Fruit fly (Drosophila melanogaster) whole organism, embryonic: ENCODE data around the gene CG13117.

ENCODE experiments used
- Asciz ChIP-seq: fragments of 200-800 bp; sonication (Bioruptor generic); optimal IDR thresholded peaks from 2 replicates; lab custom pipeline; 2017; ENCODE audit warnings: missing biosample characterization, mild to moderate bottlenecking, missing genetic modification characterization, missing genetic modification reagents
- Atf-2 ChIP-seq: fragments of 200-800 bp; sonication (Bioruptor generic); optimal IDR thresholded peaks from 2 replicates; lab custom pipeline; 2016; ENCODE audit warnings: missing biosample characterization, missing genetic modification characterization
- B-H1 ChIP-seq: fragments of 200-800 bp; sonication (Bioruptor generic); IDR thresholded peaks from 3 replicates; pipeline ENCODE4 v1.3.6; 2022; ENCODE audit warnings: missing biosample characterization, missing genetic modification characterization
- CG1024 ChIP-seq: fragments of 200-800 bp; sonication (Bioruptor generic); IDR thresholded peaks from 2 replicates; pipeline ENCODE4 v1.3.6; 2022; ENCODE audit warnings: missing biosample characterization, missing genetic modification characterization
- CG11085 ChIP-seq: fragments of 200-800 bp; sonication (Bioruptor generic); IDR thresholded peaks from 2 replicates; pipeline ENCODE4 v1.3.6; 2022; ENCODE audit warnings: missing biosample characterization, missing genetic modification characterization
- CG11247 ChIP-seq: fragments of 200-800 bp; sonication (Bioruptor generic); IDR thresholded peaks from 2 replicates; pipeline ENCODE4 v1.3.6; 2022; ENCODE audit warnings: missing biosample characterization, missing genetic modification characterization
- CG11504 ChIP-seq: fragments of 200-800 bp; sonication (Bioruptor generic); optimal IDR thresholded peaks from 3 replicates; lab custom pipeline; 2019; ENCODE audit warnings: missing biosample characterization, mild to moderate bottlenecking, missing genetic modification characterization, moderate library complexity
- CG11723 ChIP-seq: fragments of 200-800 bp; sonication (Bioruptor generic); optimal IDR thresholded peaks from 2 replicates; lab custom pipeline; 2017; ENCODE audit warnings: missing biosample characterization, mild to moderate bottlenecking, missing genetic modification characterization
- CG12299 ChIP-seq: fragments of 200-800 bp; sonication (Bioruptor generic); optimal IDR thresholded peaks from 2 replicates; lab custom pipeline; 2018; ENCODE audit warnings: missing biosample characterization, mild to moderate bottlenecking, missing genetic modification characterization
- CG12659 ChIP-seq: fragments of 200-800 bp; sonication (Bioruptor generic); optimal IDR thresholded peaks from 3 replicates; lab custom pipeline; 2017; ENCODE audit warnings: mild to moderate bottlenecking, missing biosample characterization, missing genetic modification reagents, missing genetic modification characterization
- CG13123 ChIP-seq: fragments of 200-800 bp; sonication (Bioruptor generic); optimal IDR thresholded peaks from 2 replicates; lab custom pipeline; 2016; ENCODE audit warnings: missing biosample characterization, missing genetic modification characterization
- CG13424 ChIP-seq: fragments of 200-800 bp; sonication (Bioruptor generic); optimal IDR thresholded peaks from 2 replicates; lab custom pipeline; 2019; ENCODE audit warnings: missing biosample characterization, mild to moderate bottlenecking, missing genetic modification characterization, moderate library complexity
- CG17802 ChIP-seq: fragments of 200-800 bp; sonication (Bioruptor generic); optimal IDR thresholded peaks from 2 replicates; lab custom pipeline; 2018; ENCODE audit warnings: missing biosample characterization, mild to moderate bottlenecking, missing genetic modification characterization, moderate library complexity
- CG1792 ChIP-seq: fragments of 200-800 bp; sonication (Bioruptor generic); optimal IDR thresholded peaks from 2 replicates; lab custom pipeline; 2016; ENCODE audit warnings: missing biosample characterization, missing genetic modification characterization
- CG18476 ChIP-seq: fragments of 200-800 bp; sonication (Bioruptor generic); optimal IDR thresholded peaks from 2 replicates; lab custom pipeline; 2016; ENCODE audit warnings: missing biosample characterization, mild to moderate bottlenecking, missing genetic modification characterization
- CG2202 ChIP-seq: fragments of 200-800 bp; sonication (Bioruptor generic); optimal IDR thresholded peaks from 2 replicates; lab custom pipeline; 2018; ENCODE audit warnings: missing biosample characterization, mild to moderate bottlenecking, missing genetic modification characterization
- CG2889 ChIP-seq: fragments of 200-800 bp; sonication (Bioruptor generic); IDR thresholded peaks from 3 replicates; pipeline ENCODE4 v1.3.6; 2022; ENCODE audit warnings: missing biosample characterization, missing genetic modification characterization
- CG31441 ChIP-seq: fragments of 200-800 bp; sonication (Bioruptor generic); IDR thresholded peaks from 2 replicates; pipeline ENCODE4 v1.3.6; 2022; ENCODE audit warnings: missing biosample characterization, missing genetic modification characterization
- CG32767 ChIP-seq: fragments of 200-800 bp; sonication (Bioruptor generic); IDR thresholded peaks from 2 replicates; pipeline ENCODE4 v1.3.6; 2022; ENCODE audit warnings: missing biosample characterization, missing genetic modification characterization
- CG3726 ChIP-seq: fragments of 200-800 bp; sonication (Bioruptor generic); IDR thresholded peaks from 3 replicates; pipeline ENCODE4, ENCODE4 v1.3.6; 2022; ENCODE audit warnings: missing biosample characterization, missing genetic modification characterization
- CG4282 ChIP-seq: fragments of 200-800 bp; sonication (Bioruptor generic); optimal IDR thresholded peaks from 2 replicates; lab custom pipeline; 2016; ENCODE audit warnings: missing biosample characterization, missing genetic modification characterization
- CG6175 ChIP-seq: fragments of 200-800 bp; sonication (Bioruptor generic); IDR thresholded peaks from 3 replicates; pipeline ENCODE4 v1.3.6; 2022; ENCODE audit warnings: missing biosample characterization, missing genetic modification characterization
- CG6254 ChIP-seq: fragments of 200-800 bp; sonication (Bioruptor generic); optimal IDR thresholded peaks from 3 replicates; lab custom pipeline; 2017; ENCODE audit warnings: mild to moderate bottlenecking, missing biosample characterization, missing genetic modification reagents, missing genetic modification characterization
- CG6791 ChIP-seq: fragments of 200-800 bp; sonication (Bioruptor generic); IDR thresholded peaks from 3 replicates; pipeline ENCODE4 v1.3.6; 2022; ENCODE audit warnings: missing biosample characterization, missing genetic modification characterization; ENCODE audit not compliant: partially characterized antibody
- CG7357 ChIP-seq: fragments of 200-800 bp; sonication (Bioruptor generic); IDR thresholded peaks from 3 replicates; pipeline ENCODE4 v1.3.6; 2022; ENCODE audit warnings: missing biosample characterization, missing genetic modification characterization
- CG8359 ChIP-seq: fragments of 200-800 bp; sonication (Bioruptor generic); optimal IDR thresholded peaks from 2 replicates; lab custom pipeline; 2017; ENCODE audit warnings: missing biosample characterization, mild to moderate bottlenecking, missing genetic modification characterization, borderline replicate concordance
- CG8388 ChIP-seq: fragments of 200-800 bp; sonication (Bioruptor generic); optimal IDR thresholded peaks from 2 replicates; lab custom pipeline; 2019; ENCODE audit warnings: missing biosample characterization, mild to moderate bottlenecking, missing genetic modification characterization, moderate library complexity
- CG8478 ChIP-seq: fragments of >200 bp; optimal IDR thresholded peaks from 2 replicates; lab custom pipeline; 2018
- CG9437 ChIP-seq: fragments of 200-800 bp; sonication (Bioruptor generic); optimal IDR thresholded peaks from 2 replicates; lab custom pipeline; 2018; ENCODE audit warnings: missing biosample characterization, mild to moderate bottlenecking, missing genetic modification characterization
- CTCF ChIP-seq: fragments of 200-800 bp; sonication (Bioruptor generic); optimal IDR thresholded peaks from 2 replicates; lab custom pipeline; 2017; ENCODE audit warnings: missing biosample characterization, mild to moderate bottlenecking, missing genetic modification characterization, moderate library complexity
- CoRest ChIP-seq: fragments of 200-800 bp; sonication (Bioruptor generic); optimal IDR thresholded peaks from 3 replicates; lab custom pipeline; 2018; ENCODE audit warnings: missing biosample characterization, mild to moderate bottlenecking, missing genetic modification characterization, moderate library complexity
- Dfd ChIP-seq, 2 experiments: fragments of >200 bp; optimal IDR thresholded peaks; 2 replicates each; lab custom pipeline; 2017; ENCODE audit warnings: missing biosample characterization in 2 of 2, missing genetic modification characterization in 2 of 2
- Ets65A ChIP-seq: fragments of 200-800 bp; sonication (Bioruptor generic); peaks from one replicate; lab custom pipeline; 2016; ENCODE audit warnings: missing biosample characterization, missing genetic modification characterization
- Gsc ChIP-seq: fragments of 200-800 bp; sonication (Bioruptor generic); IDR thresholded peaks from 2 replicates; pipeline ENCODE4 v1.3.6; 2022; ENCODE audit warnings: missing biosample characterization, missing genetic modification characterization
- H15 ChIP-seq: fragments of 200-800 bp; sonication (Bioruptor generic); IDR thresholded peaks from 3 replicates; pipeline ENCODE4 v1.3.6; 2022; ENCODE audit warnings: missing biosample characterization, missing genetic modification characterization
- HmgD ChIP-seq: fragments of 200-800 bp; sonication (Bioruptor generic); optimal IDR thresholded peaks from 3 replicates; lab custom pipeline; 2016; ENCODE audit warnings: missing biosample characterization, missing genetic modification characterization
- Mrtf ChIP-seq: fragments of 200-800 bp; sonication (Bioruptor generic); IDR thresholded peaks from 3 replicates; pipeline ENCODE4 v1.3.6; 2022; ENCODE audit warnings: missing biosample characterization, missing genetic modification characterization
- Oaz ChIP-seq: fragments of 200-800 bp; sonication (Bioruptor generic); IDR thresholded peaks from 2 replicates; pipeline ENCODE4 v1.3.6; 2022; ENCODE audit warnings: missing biosample characterization, missing genetic modification characterization
- Scr ChIP-seq: fragments of 200-800 bp; sonication (Bioruptor generic); IDR thresholded peaks from 2 replicates; pipeline ENCODE4 v1.3.6; 2022; ENCODE audit warnings: missing biosample characterization, missing genetic modification characterization; ENCODE audit not compliant: partially characterized antibody
- Sin3A ChIP-seq: fragments of >200 bp; optimal IDR thresholded peaks from 2 replicates; lab custom pipeline; 2018
- Xbp1 ChIP-seq: fragments of 200-800 bp; sonication (Bioruptor generic); optimal IDR thresholded peaks from 3 replicates; lab custom pipeline; 2016; ENCODE audit warnings: missing biosample characterization, mild to moderate bottlenecking, missing genetic modification characterization
- Xrp1 ChIP-seq: fragments of 200-800 bp; sonication (Bioruptor generic); IDR thresholded peaks from 2 replicates; pipeline ENCODE4 v1.3.6; 2022; ENCODE audit warnings: missing biosample characterization, missing genetic modification characterization
- cad ChIP-seq: fragments of >200 bp; optimal IDR thresholded peaks from 2 replicates; lab custom pipeline; 2017; ENCODE audit warnings: missing biosample characterization, missing genetic modification characterization
- croc ChIP-seq: fragments of 200-800 bp; sonication (Bioruptor generic); conservative IDR thresholded peaks from 3 replicates; pipeline ENCODE4 v1.3.6; 2022; ENCODE audit warnings: missing biosample characterization, missing genetic modification characterization
- disco-r ChIP-seq: fragments of 200-800 bp; sonication (Bioruptor generic); optimal IDR thresholded peaks from 2 replicates; lab custom pipeline; 2016; ENCODE audit warnings: missing biosample characterization, missing genetic modification characterization
- emc ChIP-seq: fragments of 200-800 bp; sonication (Bioruptor generic); optimal IDR thresholded peaks from 2 replicates; lab custom pipeline; 2016; ENCODE audit warnings: missing biosample characterization, missing genetic modification characterization
- fd3F ChIP-seq: fragments of 200-800 bp; sonication (Bioruptor generic); optimal IDR thresholded peaks from 2 replicates; lab custom pipeline; 2018; ENCODE audit warnings: missing biosample characterization, mild to moderate bottlenecking, missing genetic modification characterization, moderate library complexity
- h ChIP-seq: fragments of >200 bp; optimal IDR thresholded peaks from 2 replicates; lab custom pipeline; 2017
- ind ChIP-seq: fragments of 200-800 bp; sonication (Bioruptor generic); optimal IDR thresholded peaks from 3 replicates; lab custom pipeline; 2016; ENCODE audit warnings: missing biosample characterization, missing genetic modification characterization
- kah ChIP-seq: fragments of 200-800 bp; sonication (Bioruptor generic); optimal IDR thresholded peaks from 2 replicates; lab custom pipeline; 2018; ENCODE audit warnings: missing biosample characterization, mild to moderate bottlenecking, missing genetic modification characterization
- pros ChIP-seq: fragments of 200-800 bp; sonication (Bioruptor generic); optimal IDR thresholded peaks from 3 replicates; lab custom pipeline; 2019; ENCODE audit warnings: missing biosample characterization, mild to moderate bottlenecking, missing genetic modification characterization, moderate library complexity
- ro ChIP-seq: fragments of 200-800 bp; sonication (Bioruptor generic); IDR thresholded peaks from 2 replicates; pipeline ENCODE4 v1.3.6; 2022; ENCODE audit warnings: missing biosample characterization, missing genetic modification characterization
- slbo ChIP-seq: fragments of 200-800 bp; sonication (Bioruptor generic); IDR thresholded peaks from 2 replicates; pipeline ENCODE4 v1.3.6; 2022; ENCODE audit warnings: missing biosample characterization, missing genetic modification characterization
- vvl ChIP-seq: fragments of 200-800 bp; sonication (Bioruptor generic); IDR thresholded peaks from 2 replicates; pipeline ENCODE4 v1.3.6; 2022; ENCODE audit warnings: missing biosample characterization, missing genetic modification characterization

CG13117 gene

DNA sequence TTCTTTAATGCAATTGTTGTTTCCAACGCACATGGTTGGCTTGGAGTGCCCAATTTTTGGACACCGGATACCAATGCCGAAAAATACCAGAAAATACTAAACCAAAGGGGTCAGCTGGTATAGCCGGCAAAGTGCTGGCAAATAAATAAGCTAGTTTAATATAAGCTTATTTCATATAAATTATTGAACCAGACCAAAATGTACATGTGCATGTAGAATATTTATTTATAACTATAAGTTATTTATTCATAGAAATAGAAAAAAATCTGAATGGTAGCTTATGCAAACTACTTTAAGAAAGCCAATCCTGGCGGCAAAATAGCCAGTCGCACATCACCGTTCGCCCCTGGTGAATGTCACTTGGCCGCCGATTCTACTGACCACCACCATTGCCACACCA, 36.0 kb upstream of the CG13117 start, which contains the start of gene pelo (continued):
- TF ChIP-seq CG13424, result peak; percentile 71
- peak; percentile 41 for TF ChIP-seq fd3F (GFP tag; lab: Kevin White, UChicago)
- peak; percentile 51 for TF ChIP-seq CG11085 (GFP tag; lab: Robert Waterston, UW)
- peak; percentile 35; the same call in 2 of the 3 replicates for TF ChIP-seq B-H1 (GFP tag; lab: Robert Waterston, UW)
- TF ChIP-seq CG32767 (GFP tag; lab: Robert Waterston, UW), result peak; percentile 63
- TF ChIP-seq CG6254 (GFP tag; lab: Kevin White, UChicago), result peak; percentile 43
- TF ChIP-seq Dfd (GFP tag; optimal IDR thresholded peaks at IDR 0.05; lab: Kevin White, UChicago), result no peak
- peak; percentile 68 for TF ChIP-seq CG11504 (tag; lab: Kevin White, UChicago)
- no peak for TF ChIP-seq CG8478 (lab: Kevin White, UChicago)
- peak; percentile 55 for TF ChIP-seq CG11723 (GFP tag; lab: Kevin White, UChicago)
- TF ChIP-seq slbo (GFP tag; lab: Robert Waterston, UW), result peak; percentile 79
- TF ChIP-seq Xbp1 (GFP tag; lab: Kevin White, UChicago), result peak; percentile 64
- TF ChIP-seq CG8359, result no peak
- no peak for TF ChIP-seq disco-r (GFP tag; lab: Kevin White, UChicago)
- TF ChIP-seq CG12299 (tag; lab: Kevin White, UChicago), result peak; percentile 52
- no peak for TF ChIP-seq cad
- TF ChIP-seq CG17802 (tag; lab: Kevin White, UChicago), result no peak
- TF ChIP-seq Xrp1 (GFP tag; lab: Robert Waterston, UW), result peak; percentile 77
- peak; percentile 48 for TF ChIP-seq Asciz (GFP tag; lab: Kevin White, UChicago)
- TF ChIP-seq CG31441, result peak; percentile 75
- no peak for TF ChIP-seq CG1024 (GFP tag; lab: Robert Waterston, UW)
- peak; percentile 21 for TF ChIP-seq CG9437
- TF ChIP-seq Sin3A (lab: Kevin White, UChicago), result peak; percentile 80
- no peak for TF ChIP-seq Atf-2 (GFP tag; lab: Kevin White, UChicago)
- peak; percentile 89 for TF ChIP-seq Ets65A
- TF ChIP-seq Gsc (GFP tag; lab: Robert Waterston, UW), result no peak
- peak; percentile 59 for TF ChIP-seq CG13123 (GFP tag; lab: Kevin White, UChicago)
- TF ChIP-seq CG3726, result no peak
- TF ChIP-seq vvl (GFP tag; lab: Robert Waterston, UW), result peak; percentile 81
- TF ChIP-seq CG1792 (GFP tag; lab: Kevin White, UChicago), result no peak
- no peak for TF ChIP-seq CG2202 (tag; lab: Kevin White, UChicago)
- TF ChIP-seq croc (GFP tag; lab: Robert Waterston, UW), result no peak
- TF ChIP-seq CG18476 (GFP tag; lab: Kevin White, UChicago), result peak; percentile 39
- peak; percentile 79 for TF ChIP-seq CG12659
- no peak for TF ChIP-seq pros (GFP tag; lab: Kevin White, UChicago)
- no peak for TF ChIP-seq HmgD (GFP tag; lab: Kevin White, UChicago)
- no peak for TF ChIP-seq Oaz (GFP tag; lab: Robert Waterston, UW)
- no peak for TF ChIP-seq ro
- no peak for TF ChIP-seq CTCF (GFP tag; lab: Kevin White, UChicago)
- TF ChIP-seq Scr (GFP tag; lab: Robert Waterston, UW), result no peak
- TF ChIP-seq CG6791, result no peak
- 0 out of 2 replicates have a peak, but pooled peaks have one; percentile 24 for TF ChIP-seq CG11247
- peak; percentile 64 for TF ChIP-seq CG8388 (GFP tag; lab: Kevin White, UChicago)
- TF ChIP-seq h (lab: Kevin White, UChicago), result no peak
- TF ChIP-seq CG4282 (GFP tag; lab: Kevin White, UChicago), result no peak
- TF ChIP-seq ind (GFP tag; lab: Kevin White, UChicago), result peak; percentile 56
- peak; percentile 70 for TF ChIP-seq CoRest
- TF ChIP-seq CG7357 (GFP tag; lab: Robert Waterston, UW), result no peak
- TF ChIP-seq H15 (GFP tag; lab: Robert Waterston, UW), result 0 out of 3 replicates have a peak, but pooled peaks have one; percentile 43
- no peak for TF ChIP-seq Mrtf (GFP tag; lab: Robert Waterston, UW)
- no peak for TF ChIP-seq CG6175 (GFP tag; lab: Robert Waterston, UW)
- no peak for TF ChIP-seq emc (GFP tag; lab: Kevin White, UChicago)
- TF ChIP-seq kah (GFP tag; lab: Kevin White, UChicago), result peak; percentile 54
- TF ChIP-seq CG2889 (GFP tag; lab: Robert Waterston, UW), result 0 out of 3 replicates have a peak, but pooled peaks have one; percentile 6
